Worm (Caenorhabditis elegans): ENCODE results near the gene wht-6.

- TF ChIP-seq unc-39 (tag; optimal IDR thresholded peaks at IDR 0.05) (no peak), Y5F2A.4 (GFP tag; optimal IDR thresholded peaks at IDR 0.05) (no peak), pqm-1 (tag; optimal IDR thresholded peaks at IDR 0.05) (no peak), fkh-10 (GFP tag; optimal IDR thresholded peaks at IDR 0.05) (no peak), gei-8 (GFP tag; optimal IDR thresholded peaks at IDR 0.05) (no peak), mxl-3 (GFP tag; optimal IDR thresholded peaks at IDR 0.05) (no peak), aly-2 (tag; optimal IDR thresholded peaks at IDR 0.05) (no peak), spr-1 (tag; optimal IDR thresholded peaks at IDR 0.05) (no peak)
Observed at ce11 chrIII:6452278-6452677, 19.3 kb upstream of the wht-6 start, which contains the start of gene set-1.

Data from whole organism, L4 larva.